Worm (Caenorhabditis elegans): ENCODE measurements around the gene nrx-1.

nrx-1 gene

ce11 chrV:10894601-10895000, 69.8 kb downstream of the nrx-1 start, which contains the start of the genes F32D8.14 and F32D8.5 (continued):
- TF ChIP-seq egrh-3 (GFP tag; IDR thresholded peaks at IDR 0.05) (no peak), rpc-1 (optimal IDR thresholded peaks at IDR 0.05) (no peak), rpc-1 (tag; optimal IDR thresholded peaks at IDR 0.05) (no peak), aptf-2 (GFP tag; conservative IDR thresholded peaks at IDR 0.05) (0 out of 2 replicates have a peak, but pooled peaks have one; percentile 9), nhr-80 (tag; optimal IDR thresholded peaks at IDR 0.05) (peak; percentile 32), aptf-3 (GFP tag; IDR thresholded peaks at IDR 0.05) (no peak), K11D2.4 (GFP tag; IDR thresholded peaks at IDR 0.05) (0 out of 2 replicates have a peak, but pooled peaks have one; percentile 45), mel-28 (tag; optimal IDR thresholded peaks at IDR 0.05; ENCODE audit: borderline replicate concordance) (no peak), let-526 (GFP tag; IDR thresholded peaks at IDR 0.05) (no peak), unc-62 (GFP tag; optimal IDR thresholded peaks at IDR 0.05) (no peak), egl-44 (GFP tag; IDR thresholded peaks at IDR 0.05) (no peak), D2030.7 (GFP tag; IDR thresholded peaks at IDR 0.05) (peak; percentile 69), xnd-1 (tag; optimal IDR thresholded peaks at IDR 0.05) (no peak), zfh-2 (GFP tag; conservative IDR thresholded peaks at IDR 0.05) (no peak), ztf-6 (GFP tag; IDR thresholded peaks at IDR 0.05) (no peak), nhr-90 (tag; optimal IDR thresholded peaks at IDR 0.05) (no peak), efl-1 (GFP tag; optimal IDR thresholded peaks at IDR 0.05) (peak; percentile 43), pbrm-1 (GFP tag; IDR thresholded peaks at IDR 0.05) (peak; percentile 62), ceh-79 (tag; optimal IDR thresholded peaks at IDR 0.05) (no peak), egl-18 (GFP tag; IDR thresholded peaks at IDR 0.05) (no peak), nfyb-1 (GFP tag; IDR thresholded peaks at IDR 0.05) (0 out of 2 replicates have a peak, but pooled peaks have one; percentile 36), ztf-25 (GFP tag; IDR thresholded peaks at IDR 0.05) (0 out of 2 replicates have a peak, but pooled peaks have one; percentile 17), sdz-38 (tag; optimal IDR thresholded peaks at IDR 0.05) (no peak), ceh-27 (GFP tag; optimal IDR thresholded peaks at IDR 0.05) (peak; percentile 84), snpc-1.1 (tag; optimal IDR thresholded peaks at IDR 0.05; ENCODE audit: insufficient read depth) (no peak), ceh-91 (GFP tag; IDR thresholded peaks at IDR 0.05) (no peak), unc-130 (GFP tag; optimal IDR thresholded peaks at IDR 0.05) (peak; percentile 39), F23B12.7 (tag; optimal IDR thresholded peaks at IDR 0.05; ENCODE audit: insufficient read depth) (no peak), let-607 (tag; optimal IDR thresholded peaks at IDR 0.05) (peak; percentile 77 to 93), K12H6.12 (tag; optimal IDR thresholded peaks at IDR 0.05) (peak; percentile 41), Y67H2A.10 (GFP tag; conservative IDR thresholded peaks at IDR 0.05) (no peak), cebp-1 (GFP tag; IDR thresholded peaks at IDR 0.05) (no peak), cebp-1 (tag; optimal IDR thresholded peaks at IDR 0.05) (peak; percentile 56), lsy-27 (tag; optimal IDR thresholded peaks at IDR 0.05; ENCODE audit: borderline replicate concordance, insufficient read depth) (no peak), dox-1 (GFP tag; IDR thresholded peaks at IDR 0.05) (peak; percentile 81), lin-54 (GFP tag; optimal IDR thresholded peaks at IDR 0.05) (peak; percentile 69), repo-1 (tag; optimal IDR thresholded peaks at IDR 0.05) (peak; percentile 13), F52B5.7 (tag; optimal IDR thresholded peaks at IDR 0.05) (no peak), rec-8 (tag; optimal IDR thresholded peaks at IDR 0.05) (no peak), mcd-1 (GFP tag; IDR thresholded peaks at IDR 0.05) (peak; percentile 92), attf-6 (GFP tag; IDR thresholded peaks at IDR 0.05) (no peak), zim-3 (tag; optimal IDR thresholded peaks at IDR 0.05) (no peak), nfya-1 (tag; optimal IDR thresholded peaks at IDR 0.05; ENCODE audit: borderline replicate concordance, insufficient read depth) (no peak), hlh-12 (tag; optimal IDR thresholded peaks at IDR 0.05) (no peak), akir-1 (GFP tag; optimal IDR thresholded peaks at IDR 0.05) (no peak), snpc-4 (GFP tag; optimal IDR thresholded peaks at IDR 0.05) (no peak), snpc-4 (tag; optimal IDR thresholded peaks at IDR 0.05) (peak in 2 of 4 experiments; percentile 55 to 68), B0019.2 (GFP tag; conservative IDR thresholded peaks at IDR 0.05) (no peak), T26A5.8 (tag; optimal IDR thresholded peaks at IDR 0.05) (no peak)
